Worm (Caenorhabditis elegans): ENCODE data around the gene elmd-1.

The elmd-1 gene

DNA sequence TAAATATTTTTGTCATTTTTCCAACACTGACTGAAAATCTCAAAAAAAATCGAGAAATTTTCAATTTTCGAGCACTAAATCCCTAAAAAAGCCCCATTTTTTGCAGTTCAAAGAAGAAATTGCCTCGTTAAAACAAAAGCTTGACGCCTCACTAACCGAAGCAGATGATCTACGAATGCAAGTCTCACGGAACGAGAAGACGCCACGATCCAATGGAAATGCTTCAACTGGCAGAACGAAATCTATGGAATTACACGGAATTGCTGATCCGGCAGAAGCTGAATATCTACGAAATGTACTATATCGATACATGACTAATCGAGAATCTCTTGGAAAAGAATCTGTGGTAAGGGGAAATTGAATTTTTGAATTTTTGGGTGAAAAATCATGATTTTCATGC, 34.2 kb downstream of the elmd-1 start:
- no peak for TF ChIP-seq lir-3 (tag; optimal IDR thresholded peaks at IDR 0.05; ENCODE audit: poor library complexity)
- no peak for TF ChIP-seq snpc-4 (tag; optimal IDR thresholded peaks at IDR 0.05)
- TF ChIP-seq blmp-1 (tag; optimal IDR thresholded peaks at IDR 0.05) = no peak
- TF ChIP-seq xbp-1 (tag; optimal IDR thresholded peaks at IDR 0.05) = no peak
- TF ChIP-seq ceh-8 (GFP tag; optimal IDR thresholded peaks at IDR 0.05) = no peak
- TF ChIP-seq isw-1 (GFP tag; IDR thresholded peaks at IDR 0.05) = no peak
- TF ChIP-seq pax-3 (tag; optimal IDR thresholded peaks at IDR 0.05) = no peak
- TF ChIP-seq lin-13 (GFP tag; optimal IDR thresholded peaks at IDR 0.05) = no peak
- no peak for TF ChIP-seq nhr-12 (tag; optimal IDR thresholded peaks at IDR 0.05)
- TF ChIP-seq swsn-7 (tag; optimal IDR thresholded peaks at IDR 0.05) = no peak
- TF ChIP-seq nhr-11 (tag; optimal IDR thresholded peaks at IDR 0.05) = no peak
- TF ChIP-seq tbx-2 (tag; optimal IDR thresholded peaks at IDR 0.05) = no peak
- TF ChIP-seq tlp-1 (tag; optimal IDR thresholded peaks at IDR 0.05) = no peak
- TF ChIP-seq dpl-1 (GFP tag; optimal IDR thresholded peaks at IDR 0.05) = no peak
- no peak for TF ChIP-seq ces-1 (GFP tag; optimal IDR thresholded peaks at IDR 0.05)
- no peak for TF ChIP-seq nhr-77 (tag; optimal IDR thresholded peaks at IDR 0.05)
- TF ChIP-seq lin-14 (GFP tag; optimal IDR thresholded peaks at IDR 0.05) = no peak
- TF ChIP-seq efl-3 (GFP tag; optimal IDR thresholded peaks at IDR 0.05) = no peak
- no peak for TF ChIP-seq ets-5 (GFP tag; IDR thresholded peaks at IDR 0.05)
- TF ChIP-seq fkh-8 (tag; optimal IDR thresholded peaks at IDR 0.05) = no peak

DNA sequence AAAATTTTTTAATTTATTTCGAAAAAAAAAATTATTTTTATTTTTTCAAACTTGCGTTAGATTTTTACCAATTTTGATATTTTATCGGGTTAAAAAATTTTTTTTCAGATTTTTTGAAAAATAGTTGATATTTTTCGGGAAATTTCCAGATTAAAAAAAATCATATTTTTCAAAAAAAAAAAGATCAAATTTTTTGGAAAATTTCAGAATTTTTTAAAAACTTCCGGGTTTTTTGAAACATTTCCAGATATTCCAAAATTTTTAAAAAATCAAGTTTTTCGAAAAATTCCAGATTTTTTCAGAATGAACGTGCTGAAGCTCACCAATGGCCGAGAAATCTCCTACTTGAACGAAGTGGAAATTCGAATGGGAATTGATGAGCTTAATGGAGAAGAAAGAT, 35.7 kb downstream of the elmd-1 start, which contains the start of gene metl-18:
Gene metl-18 (plus strand): TSS at position 301 of the 400 bp plus-strand sequence.
- TF ChIP-seq elt-3 (tag; optimal IDR thresholded peaks at IDR 0.05) (no peak), efl-1 (optimal IDR thresholded peaks at IDR 0.05) (no peak), efl-1 (GFP tag; optimal IDR thresholded peaks at IDR 0.05 in 1 of 2) (peak in 1 of 2 experiments; percentile 34), lin-15B (tag; optimal IDR thresholded peaks at IDR 0.05) (no peak)

DNA sequence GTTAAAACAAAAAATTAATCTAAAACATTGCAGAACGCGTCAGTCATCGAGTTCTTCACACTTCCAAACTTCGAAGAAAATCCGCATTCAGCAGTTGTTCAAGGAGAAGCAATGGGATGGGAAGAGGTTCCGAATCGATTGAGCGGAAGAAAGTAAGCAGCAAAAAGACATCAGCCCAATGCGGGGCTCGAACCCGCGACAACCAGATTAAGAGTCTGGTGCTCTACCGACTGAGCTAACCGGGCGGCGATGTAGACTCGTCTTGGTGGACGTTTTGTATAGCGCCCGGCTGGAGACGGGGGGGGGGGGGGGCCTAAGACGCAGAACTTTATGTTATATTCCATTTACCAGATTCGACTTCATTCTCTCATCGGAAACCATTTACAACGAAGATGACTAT, 37.0 kb downstream of the elmd-1 start:
- TF ChIP-seq rnt-1 (tag; optimal IDR thresholded peaks at IDR 0.05) = no peak
- no peak for TF ChIP-seq sox-4 (tag; optimal IDR thresholded peaks at IDR 0.05)
- no peak for TF ChIP-seq lin-35 (GFP tag; optimal IDR thresholded peaks at IDR 0.05)
- no peak for TF ChIP-seq ces-1 (GFP tag; optimal IDR thresholded peaks at IDR 0.05)
- TF ChIP-seq isw-1 (GFP tag; IDR thresholded peaks at IDR 0.05) = no peak
- no peak for TF ChIP-seq unc-30 (tag; optimal IDR thresholded peaks at IDR 0.05)
- no peak for TF ChIP-seq C16A3.4 (tag; optimal IDR thresholded peaks at IDR 0.05)
- TF ChIP-seq sup-37 (GFP tag; optimal IDR thresholded peaks at IDR 0.05) = no peak
- no peak for TF ChIP-seq nhr-76 (tag; optimal IDR thresholded peaks at IDR 0.05)
- TF ChIP-seq lin-14 (GFP tag; optimal IDR thresholded peaks at IDR 0.05) = no peak
- no peak for TF ChIP-seq aly-2 (tag; optimal IDR thresholded peaks at IDR 0.05)
- TF ChIP-seq egl-13 (tag; optimal IDR thresholded peaks at IDR 0.05) = no peak
- no peak for TF ChIP-seq pax-3 (tag; optimal IDR thresholded peaks at IDR 0.05)
- no peak for TF ChIP-seq nhr-84 (tag; optimal IDR thresholded peaks at IDR 0.05)

DNA sequence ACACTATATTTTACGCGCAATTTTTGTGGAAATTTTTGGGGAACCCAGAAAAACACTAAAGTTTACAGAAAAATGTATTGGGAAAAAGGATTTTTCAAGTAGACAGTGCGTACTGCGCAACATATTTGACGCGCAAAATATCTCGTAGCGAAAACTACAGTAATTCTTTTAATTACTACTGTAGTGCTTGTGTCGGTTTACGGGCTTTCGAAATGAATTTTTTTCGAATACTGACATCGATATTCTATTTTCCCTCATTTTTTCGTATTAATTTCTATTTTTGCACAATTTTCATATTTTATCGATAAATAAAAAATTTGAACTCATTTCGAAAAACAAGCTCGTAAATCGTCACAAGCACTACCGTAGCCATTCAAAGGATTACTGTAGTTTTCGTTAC, 38.9 kb downstream of the elmd-1 start:
- TF ChIP-seq aly-2 (tag; optimal IDR thresholded peaks at IDR 0.05) (no peak), zip-4 (GFP tag; optimal IDR thresholded peaks at IDR 0.05) (no peak), hlh-4 (tag; optimal IDR thresholded peaks at IDR 0.05) (no peak), fkh-8 (tag; optimal IDR thresholded peaks at IDR 0.05) (no peak), swsn-7 (tag; optimal IDR thresholded peaks at IDR 0.05) (no peak), sox-4 (tag; optimal IDR thresholded peaks at IDR 0.05) (no peak), nhr-71 (tag; optimal IDR thresholded peaks at IDR 0.05) (no peak), ceh-88 (GFP tag; IDR thresholded peaks at IDR 0.05) (no peak), blmp-1 (tag; optimal IDR thresholded peaks at IDR 0.05) (no peak)
